Fruit fly (Drosophila melanogaster): Measurements from ENCODE around the gene brv2.

The brv2 gene

dm6 chr3L:17344596-17344995 lies at the start of gene brv2:
TSS of gene brv2 (minus strand) at chr3L:17344696.
- TF ChIP-seq CG17801 (GFP tag; optimal IDR thresholded peaks at IDR 0.05; ENCODE audit: partially characterized antibody), result no peak

- no peak for TF ChIP-seq CG17801 (GFP tag; optimal IDR thresholded peaks at IDR 0.05; ENCODE audit: partially characterized antibody)
Observed at dm6 chr3L:17393098-17393497, 48.6 kb upstream of the brv2 start.

dm6 chr3L:17392412-17392811 lies 47.9 kb upstream of the brv2 start:
- no peak for TF ChIP-seq CG17801 (GFP tag; optimal IDR thresholded peaks at IDR 0.05; ENCODE audit: partially characterized antibody)

- no peak for TF ChIP-seq CG17801 (GFP tag; optimal IDR thresholded peaks at IDR 0.05; ENCODE audit: partially characterized antibody)
Observed at dm6 chr3L:17391132-17391531, 46.6 kb upstream of the brv2 start.

dm6 chr3L:17388895-17389294 lies 44.4 kb upstream of the brv2 start, which contains the start of gene CG13731:
TSS of gene CG13731 (minus strand) at chr3L:17388956.
- TF ChIP-seq CG17801 (GFP tag; optimal IDR thresholded peaks at IDR 0.05; ENCODE audit: partially characterized antibody), result no peak

- TF ChIP-seq CG17801 (GFP tag; optimal IDR thresholded peaks at IDR 0.05; ENCODE audit: partially characterized antibody), result no peak
Observed at dm6 chr3L:17386612-17387382, 42.3 kb upstream of the brv2 start.

- TF ChIP-seq CG17801 (GFP tag; optimal IDR thresholded peaks at IDR 0.05; ENCODE audit: partially characterized antibody), result no peak
Observed at dm6 chr3L:17383714-17384113, 39.2 kb upstream of the brv2 start.

- TF ChIP-seq CG17801 (GFP tag; optimal IDR thresholded peaks at IDR 0.05; ENCODE audit: partially characterized antibody), result no peak
Observed at dm6 chr3L:17383285-17383684, 38.8 kb upstream of the brv2 start.

- no peak for TF ChIP-seq CG17801 (GFP tag; optimal IDR thresholded peaks at IDR 0.05; ENCODE audit: partially characterized antibody)
Observed at dm6 chr3L:17382628-17383027, 38.1 kb upstream of the brv2 start, which contains the start of gene CG13728. TSS of gene CG13728 (minus strand) at chr3L:17382728.

- no peak for TF ChIP-seq CG17801 (GFP tag; optimal IDR thresholded peaks at IDR 0.05; ENCODE audit: partially characterized antibody)
Observed at dm6 chr3L:17381990-17382389, 37.5 kb upstream of the brv2 start.

- no peak for TF ChIP-seq CG17801 (GFP tag; optimal IDR thresholded peaks at IDR 0.05; ENCODE audit: partially characterized antibody)
Observed at dm6 chr3L:17379311-17379710, 34.8 kb upstream of the brv2 start, which contains the start of gene Cad74A. TSS of gene Cad74A (minus strand) at chr3L:17379530.

dm6 chr3L:17374956-17375621 lies 30.6 kb upstream of the brv2 start:
- TF ChIP-seq CG17801 (GFP tag; optimal IDR thresholded peaks at IDR 0.05; ENCODE audit: partially characterized antibody), result no peak

dm6 chr3L:17366936-17367335 lies 22.4 kb upstream of the brv2 start:
- no peak for TF ChIP-seq CG17801 (GFP tag; optimal IDR thresholded peaks at IDR 0.05; ENCODE audit: partially characterized antibody)

dm6 chr3L:17364023-17364422 lies 19.5 kb upstream of the brv2 start:
- no peak for TF ChIP-seq CG17801 (GFP tag; optimal IDR thresholded peaks at IDR 0.05; ENCODE audit: partially characterized antibody)

dm6 chr3L:17362940-17363339 lies 18.4 kb upstream of the brv2 start:
- TF ChIP-seq CG17801 (GFP tag; optimal IDR thresholded peaks at IDR 0.05; ENCODE audit: partially characterized antibody), result no peak

- TF ChIP-seq CG17801 (GFP tag; optimal IDR thresholded peaks at IDR 0.05; ENCODE audit: partially characterized antibody), result no peak
Observed at dm6 chr3L:17361925-17362324, 17.4 kb upstream of the brv2 start.

All from ovary, adult (tissue).